Fruit fly (Drosophila melanogaster) whole organism, wandering third instar larva: ENCODE measurements around the gene SA2.

Experiments
- Abd-B ChIP-seq: fragments of >200 bp; optimal IDR thresholded peaks from 2 replicates; lab custom pipeline; 2017; ENCODE audit warnings: missing biosample characterization, missing genetic modification characterization
- CG9705 ChIP-seq: fragments of 200-800 bp; sonication (Bioruptor generic); optimal IDR thresholded peaks from 2 replicates; lab custom pipeline; 2018; ENCODE audit warnings: missing biosample characterization, mild to moderate bottlenecking, missing genetic modification characterization
- CrebA ChIP-seq: fragments of 200-800 bp; sonication (Bioruptor generic); optimal IDR thresholded peaks from 2 replicates; lab custom pipeline; 2016; ENCODE audit warnings: missing biosample characterization, mild to moderate bottlenecking, missing genetic modification characterization, borderline replicate concordance
- Dfd ChIP-seq: fragments of >200 bp; optimal IDR thresholded peaks from 2 replicates; lab custom pipeline; 2017; ENCODE audit warnings: missing biosample characterization, missing genetic modification characterization
- Dif ChIP-seq: fragments of 200-275, 200-300 bp; sonication (Bioruptor generic); optimal IDR thresholded peaks from 2 replicates; lab custom pipeline; 2018; ENCODE audit warnings: missing biosample characterization, missing genetic modification characterization; ENCODE audit not compliant: partially characterized antibody
- GATAd ChIP-seq: sonication (Bioruptor generic); optimal IDR thresholded peaks from 2 replicates; lab custom pipeline; 2016; ENCODE audit warnings: missing biosample characterization, missing genetic modification characterization
- HLH106 ChIP-seq: fragments of 200-800 bp; optimal IDR thresholded peaks from 3 replicates; lab custom pipeline; 2019; ENCODE audit warnings: missing biosample characterization, mild to moderate bottlenecking, missing genetic modification characterization, moderate library complexity
- Hr83 ChIP-seq: fragments of 200-300 bp; sonication (Bioruptor generic); optimal IDR thresholded peaks from 2 replicates; lab custom pipeline; 2016; ENCODE audit warnings: missing biosample characterization, mild to moderate bottlenecking, missing genetic modification characterization, moderate library complexity; ENCODE audit not compliant: poor library complexity, severe bottlenecking
- Mio ChIP-seq: sonication (Bioruptor generic); optimal IDR thresholded peaks from 2 replicates; lab custom pipeline; 2016; ENCODE audit warnings: missing biosample characterization, missing genetic modification characterization
- Myc ChIP-seq: fragments of >200 bp; optimal IDR thresholded peaks from 2 replicates; lab custom pipeline; 2017
- N ChIP-seq: fragments of >200 bp; optimal IDR thresholded peaks from 2 replicates; lab custom pipeline; 2018; ENCODE audit warnings: missing biosample characterization, missing external identifiers, missing genetic modification characterization
- OdsH ChIP-seq: fragments of 200-800 bp; sonication (Bioruptor generic); optimal IDR thresholded peaks from 2 replicates; lab custom pipeline; 2016; ENCODE audit warnings: missing biosample characterization, mild to moderate bottlenecking, missing genetic modification characterization
- Rel ChIP-seq, 2 experiments: fragments of 200-800 bp; sonication (Bioruptor generic) in 1 of 2; optimal IDR thresholded peaks; 2 replicates in 1 of 2; 3 replicates in 1 of 2; lab custom pipeline; 2016 to 2019; ENCODE audit warnings: mild to moderate bottlenecking in 2 of 2, missing biosample characterization in 2 of 2, missing genetic modification characterization in 2 of 2, moderate library complexity in 1 of 2
- Sp1 ChIP-seq: fragments of 200-800 bp; sonication (Bioruptor generic); optimal IDR thresholded peaks from 3 replicates; lab custom pipeline; 2019; ENCODE audit warnings: missing biosample characterization, mild to moderate bottlenecking, missing genetic modification characterization, moderate library complexity
- Vsx2 ChIP-seq: fragments of 200-300, 225-300 bp; sonication (Bioruptor generic); optimal IDR thresholded peaks from 2 replicates; lab custom pipeline; 2018; ENCODE audit warnings: missing biosample characterization, missing genetic modification characterization; ENCODE audit not compliant: partially characterized antibody
- br ChIP-seq: fragments of 200-800 bp; sonication (Bioruptor generic); optimal IDR thresholded peaks from 2 replicates; lab custom pipeline; 2016; ENCODE audit warnings: missing biosample characterization, missing genetic modification characterization
- brk ChIP-seq: fragments of 200-800 bp; sonication (Bioruptor generic); optimal IDR thresholded peaks from 2 replicates; lab custom pipeline; 2016; ENCODE audit warnings: missing biosample characterization, mild to moderate bottlenecking, missing genetic modification characterization
- dl ChIP-seq, 2 experiments: fragments of 175-275, 200-275 bp in 1 of 2; fragments of 200-275 bp in 1 of 2; sonication (Bioruptor generic); optimal IDR thresholded peaks; lab custom pipeline; 2018; ENCODE audit warnings: mild to moderate bottlenecking in 2 of 2, missing biosample characterization in 2 of 2, missing genetic modification characterization in 2 of 2, moderate library complexity in 2 of 2; ENCODE audit not compliant: partially characterized antibody in 2 of 2, insufficient read depth in 1 of 2
- dmrt93B ChIP-seq: fragments of 200-800 bp; sonication (Bioruptor generic); optimal IDR thresholded peaks from 2 replicates; lab custom pipeline; 2018; ENCODE audit warnings: missing biosample characterization, mild to moderate bottlenecking, missing genetic modification characterization
- ey ChIP-seq: fragments of 200-800 bp; sonication (Bioruptor generic); optimal IDR thresholded peaks from 2 replicates; lab custom pipeline; 2016; ENCODE audit warnings: missing biosample characterization, missing genetic modification characterization
- foxo ChIP-seq, 2 experiments: fragments of 200-800 bp; sonication (Bioruptor generic); optimal IDR thresholded peaks; 2 replicates in 1 of 2; 3 replicates in 1 of 2; lab custom pipeline; 2016 to 2017; ENCODE audit warnings: missing biosample characterization in 2 of 2, missing genetic modification characterization in 2 of 2
- fru ChIP-seq: fragments of 200-800 bp; sonication (Bioruptor generic); optimal IDR thresholded peaks from 3 replicates; lab custom pipeline; 2016; ENCODE audit warnings: missing biosample characterization, mild to moderate bottlenecking, missing genetic modification characterization
- h ChIP-seq: fragments of 200-800 bp; sonication (Bioruptor generic); optimal IDR thresholded peaks from 3 replicates; lab custom pipeline; 2016; ENCODE audit warnings: missing biosample characterization, mild to moderate bottlenecking, missing genetic modification characterization
- jim ChIP-seq: fragments of 175-275, 200-325 bp; sonication (Bioruptor generic); optimal IDR thresholded peaks from 2 replicates; lab custom pipeline; 2016; ENCODE audit warnings: missing biosample characterization, mild to moderate bottlenecking, missing genetic modification characterization
- lola ChIP-seq: fragments of >200 bp; optimal IDR thresholded peaks from 2 replicates; lab custom pipeline; 2017; ENCODE audit warnings: missing biosample characterization, missing genetic modification characterization
- pan ChIP-seq: fragments of >200 bp; optimal IDR thresholded peaks from 2 replicates; lab custom pipeline; 2017
- psq ChIP-seq: fragments of 200-800 bp; sonication (Bioruptor generic); optimal IDR thresholded peaks from 3 replicates; lab custom pipeline; 2017; ENCODE audit warnings: missing biosample characterization, mild to moderate bottlenecking, missing genetic modification characterization, moderate library complexity
- rgr ChIP-seq: fragments of 200-800 bp; sonication (Bioruptor generic); optimal IDR thresholded peaks from 3 replicates; lab custom pipeline; 2016; ENCODE audit warnings: missing biosample characterization, mild to moderate bottlenecking, missing genetic modification characterization
- sage ChIP-seq: fragments of 200-800 bp; sonication (Bioruptor generic); optimal IDR thresholded peaks from 2 replicates; lab custom pipeline; 2016; ENCODE audit warnings: missing biosample characterization, mild to moderate bottlenecking, missing genetic modification characterization
- sv ChIP-seq: fragments of 200-800 bp; sonication (Bioruptor generic); optimal IDR thresholded peaks from 3 replicates; lab custom pipeline; 2016; ENCODE audit warnings: missing biosample characterization, missing genetic modification characterization
- usp ChIP-seq: fragments of >200 bp; optimal IDR thresholded peaks from 2 replicates; lab custom pipeline; 2017; ENCODE audit warnings: missing biosample characterization, missing genetic modification characterization
- woc ChIP-seq: sonication (Bioruptor generic); optimal IDR thresholded peaks from 2 replicates; lab custom pipeline; 2016; ENCODE audit warnings: missing biosample characterization, mild to moderate bottlenecking, missing genetic modification characterization

The SA2 gene

dm6 chr3L:1437772-1438171, at the start of gene SA2:
SA2 (minus strand) TSS chr3L:1437872.
- TF ChIP-seq Myc (lab: Kevin White, UChicago): no peak
- TF ChIP-seq lola (GFP tag; lab: Kevin White, UChicago): no peak
- TF ChIP-seq N (GFP tag; lab: Kevin White, UChicago): no peak
- no peak for TF ChIP-seq Mio (GFP tag; lab: Kevin White, UChicago)
- TF ChIP-seq pan: no peak
- no peak for TF ChIP-seq Vsx2 (GFP tag; lab: Kevin White, UChicago)
- no peak for TF ChIP-seq brk (GFP tag; lab: Kevin White, UChicago)
- no peak for TF ChIP-seq sage (GFP tag; lab: Kevin White, UChicago)
- no peak for TF ChIP-seq psq
- TF ChIP-seq foxo (GFP tag; optimal IDR thresholded peaks at IDR 0.05; lab: Kevin White, UChicago): no peak
- TF ChIP-seq GATAd (GFP tag; lab: Kevin White, UChicago): no peak
- no peak for TF ChIP-seq dmrt93B

DNA sequence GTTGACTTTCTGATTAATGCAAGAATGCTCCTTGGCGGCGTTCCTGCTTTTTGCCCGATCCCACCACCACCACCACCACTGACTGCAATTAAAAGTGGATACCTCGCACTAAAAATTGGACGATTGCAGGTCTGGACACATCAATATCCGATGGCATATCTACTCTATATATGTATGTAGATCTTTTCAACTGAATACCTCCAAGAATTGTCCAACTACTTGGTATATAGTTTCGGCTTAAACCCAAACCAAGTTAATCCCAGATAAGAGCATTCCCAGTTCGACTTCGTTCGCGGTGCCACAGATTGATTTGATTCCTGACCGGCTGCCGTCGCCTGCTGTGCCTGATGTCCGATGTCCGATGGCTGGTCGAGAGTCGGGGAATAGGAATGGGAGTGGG, 47.1 kb upstream of the SA2 start:
- TF ChIP-seq br (GFP tag; lab: Kevin White, UChicago) (no peak), psq (no peak), dmrt93B (no peak), N (GFP tag; lab: Kevin White, UChicago) (no peak), sv (GFP tag; lab: Kevin White, UChicago) (no peak), usp (GFP tag; lab: Kevin White, UChicago) (no peak), Vsx2 (GFP tag; lab: Kevin White, UChicago) (no peak), pan (no peak), fru (GFP tag; lab: Kevin White, UChicago) (no peak), woc (GFP tag; lab: Kevin White, UChicago) (peak; percentile 16), Sp1 (no peak), h (peak; percentile 20), Dfd (GFP tag; lab: Kevin White, UChicago) (no peak), brk (GFP tag; lab: Kevin White, UChicago) (no peak), HLH106 (tag; lab: Kevin White, UChicago) (peak; percentile 7), GATAd (GFP tag; lab: Kevin White, UChicago) (no peak), dl (GFP tag; optimal IDR thresholded peaks at IDR 0.05; lab: Kevin White, UChicago; ENCODE audit: insufficient read depth in 1 of 2, partially characterized antibody in 2 of 2) (no peak), CG9705 (GFP tag; lab: Kevin White, UChicago) (no peak), CrebA (GFP tag; lab: Kevin White, UChicago) (no peak), ey (no peak), foxo (GFP tag; optimal IDR thresholded peaks at IDR 0.05; lab: Kevin White, UChicago) (peak in 1 of 2 experiments; percentile 3), Hr83 (GFP tag; lab: Kevin White, UChicago) (no peak), jim (GFP tag; lab: Kevin White, UChicago) (no peak), Rel (GFP tag; optimal IDR thresholded peaks at IDR 0.05; lab: Kevin White, UChicago) (no peak), Rel (tag; optimal IDR thresholded peaks at IDR 0.05; lab: Kevin White, UChicago) (no peak), Abd-B (GFP tag; lab: Kevin White, UChicago) (no peak)

dm6 chr3L:1478998-1479680, 41.5 kb upstream of the SA2 start:
- TF ChIP-seq jim (GFP tag; lab: Kevin White, UChicago) (no peak), h (peak; percentile 46), sv (GFP tag; lab: Kevin White, UChicago) (peak; percentile 18), Mio (GFP tag; lab: Kevin White, UChicago) (no peak), fru (GFP tag; lab: Kevin White, UChicago) (peak; percentile 50), Dif (GFP tag; lab: Kevin White, UChicago) (no peak), rgr (peak; percentile 40), foxo (GFP tag; optimal IDR thresholded peaks at IDR 0.05; lab: Kevin White, UChicago) (peak in 1 of 2 experiments; percentile 59), Sp1 (peak; percentile 38), Myc (lab: Kevin White, UChicago) (no peak), HLH106 (tag; lab: Kevin White, UChicago) (peak; percentile 54), dmrt93B (peak; percentile 13), ey (peak; percentile 51), psq (peak; percentile 23), OdsH (peak; percentile 16), br (GFP tag; lab: Kevin White, UChicago) (peak; percentile 43)
- TF ChIP-seq, all 38 proteins: peak for 12
